Worm (Caenorhabditis elegans) whole organism, mixed stage, embryonic: Measurements from ENCODE around the gene fcmt-1.
A peak's percentile ranks its signal among the peaks of the same experiment; 100 is the strongest.

Experiments
- M03D4.4 ChIP-seq: sonication (generic microtip); optimal IDR thresholded peaks from 2 replicates; lab custom pipeline; 2017; ENCODE audit warnings: mild to moderate bottlenecking, missing genetic modification characterization, missing compliant biosample characterization
- bed-3 ChIP-seq: fragments of 200-800 bp; sonication (Bioruptor generic); optimal IDR thresholded peaks from 3 replicates; lab custom pipeline; 2018; ENCODE audit warnings: mild to moderate bottlenecking, missing genetic modification characterization, moderate library complexity, missing compliant biosample characterization
- blmp-1 ChIP-seq: fragments of 150-350 bp; optimal IDR thresholded peaks from 2 replicates; lab custom pipeline; 2014; ENCODE audit warnings: missing biosample characterization, missing genetic modification characterization
- ceh-39 ChIP-seq: fragments of 150-350 bp; optimal IDR thresholded peaks from 2 replicates; lab custom pipeline; 2014; ENCODE audit warnings: missing biosample characterization, missing genetic modification characterization
- ceh-43 ChIP-seq: fragments of 200-800 bp; sonication (Bioruptor generic); optimal IDR thresholded peaks from 2 replicates; lab custom pipeline; 2018; ENCODE audit warnings: mild to moderate bottlenecking, missing genetic modification characterization, moderate library complexity, missing compliant biosample characterization
- ceh-83 ChIP-seq: fragments of 200-800 bp; sonication (Bioruptor generic); optimal IDR thresholded peaks from 2 replicates; lab custom pipeline; 2018; ENCODE audit warnings: mild to moderate bottlenecking, missing genetic modification characterization, missing compliant biosample characterization
- ces-1 ChIP-seq: fragments of 150-350 bp; optimal IDR thresholded peaks from 2 replicates; lab custom pipeline; 2014; ENCODE audit warnings: missing biosample characterization, missing genetic modification reagents, missing genetic modification characterization
- cnd-1 ChIP-seq: fragments of 200-800 bp; sonication (Bioruptor generic); optimal IDR thresholded peaks from 2 replicates; lab custom pipeline; 2018; ENCODE audit warnings: mild to moderate bottlenecking, missing genetic modification characterization, missing compliant biosample characterization
- drap-1 ChIP-seq: fragments of 200-800 bp; sonication (Bioruptor generic); optimal IDR thresholded peaks from 3 replicates; lab custom pipeline; 2018; ENCODE audit warnings: mild to moderate bottlenecking, missing genetic modification characterization, missing compliant biosample characterization
- elt-1 ChIP-seq: sonication (generic microtip); optimal IDR thresholded peaks from 2 replicates; lab custom pipeline; 2017; ENCODE audit warnings: missing genetic modification characterization, mild to moderate bottlenecking, missing compliant biosample characterization, antibody characterized with exemption, moderate library complexity, borderline replicate concordance; ENCODE audit not compliant: insufficient read depth
- elt-3 ChIP-seq: fragments of 150-350 bp; optimal IDR thresholded peaks from 2 replicates; lab custom pipeline; 2014; ENCODE audit warnings: missing biosample characterization, missing genetic modification characterization
- flh-1 ChIP-seq: fragments of 200-800 bp; sonication (Bioruptor generic); optimal IDR thresholded peaks from 2 replicates; lab custom pipeline; 2018; ENCODE audit warnings: mild to moderate bottlenecking, missing genetic modification characterization, moderate library complexity, missing compliant biosample characterization
- ham-2 ChIP-seq: fragments of 200-800 bp; sonication (Bioruptor generic); optimal IDR thresholded peaks from 2 replicates; lab custom pipeline; 2018; ENCODE audit warnings: mild to moderate bottlenecking, missing genetic modification characterization, missing compliant biosample characterization
- lin-13 ChIP-seq: fragments of 150-350 bp; optimal IDR thresholded peaks from 2 replicates; lab custom pipeline; 2014; ENCODE audit warnings: missing biosample characterization, missing genetic modification characterization
- lin-32 ChIP-seq: fragments of 200-800 bp; sonication (Bioruptor generic); optimal IDR thresholded peaks from 2 replicates; lab custom pipeline; 2018; ENCODE audit warnings: mild to moderate bottlenecking, missing genetic modification characterization, missing compliant biosample characterization
- lsy-2 ChIP-seq: fragments of 150-350 bp; optimal IDR thresholded peaks from 2 replicates; lab custom pipeline; 2014; ENCODE audit warnings: missing biosample characterization, missing genetic modification characterization
- mab-5 ChIP-seq: fragments of 150-350 bp; optimal IDR thresholded peaks from 2 replicates; lab custom pipeline; 2014; ENCODE audit warnings: missing biosample characterization, missing genetic modification characterization
- mep-1 ChIP-seq: fragments of 150-350 bp; optimal IDR thresholded peaks from 2 replicates; lab custom pipeline; 2017; ENCODE audit warnings: missing biosample characterization, missing genetic modification reagents, missing genetic modification characterization, inconsistent platforms
- mls-2 ChIP-seq: sonication (generic microtip); optimal IDR thresholded peaks from 2 replicates; lab custom pipeline; 2016; ENCODE audit warnings: mild to moderate bottlenecking, missing genetic modification characterization, moderate library complexity, missing compliant biosample characterization
- nhr-12 ChIP-seq: fragments of 150-350 bp; optimal IDR thresholded peaks from 2 replicates; lab custom pipeline; 2014; ENCODE audit warnings: missing biosample characterization, missing genetic modification characterization
- nhr-2 ChIP-seq: fragments of 150-350 bp; optimal IDR thresholded peaks from 2 replicates; lab custom pipeline; 2014; ENCODE audit warnings: missing biosample characterization, missing genetic modification characterization
- nhr-237 ChIP-seq: fragments of 150-350 bp; optimal IDR thresholded peaks from 2 replicates; lab custom pipeline; 2014; ENCODE audit warnings: missing biosample characterization, missing genetic modification characterization
- nhr-76 ChIP-seq: sonication (generic microtip); optimal IDR thresholded peaks from 2 replicates; lab custom pipeline; 2017; ENCODE audit warnings: missing biosample characterization, missing genetic modification characterization
- pha-4 ChIP-seq: fragments of 150-350 bp; optimal IDR thresholded peaks from 2 replicates; lab custom pipeline; 2018; ENCODE audit warnings: missing biosample characterization, missing genetic modification reagents, missing genetic modification characterization
- sem-2 ChIP-seq: fragments of 200-800 bp; sonication (Bioruptor generic); optimal IDR thresholded peaks from 2 replicates; lab custom pipeline; 2018; ENCODE audit warnings: mild to moderate bottlenecking, missing genetic modification characterization, missing compliant biosample characterization
- sptf-1 ChIP-seq: sonication (generic microtip); optimal IDR thresholded peaks from 2 replicates; lab custom pipeline; 2017; ENCODE audit warnings: mild to moderate bottlenecking, missing genetic modification characterization, moderate library complexity, missing compliant biosample characterization
- tbx-8 ChIP-seq: fragments of 200-800 bp; sonication (Bioruptor generic); optimal IDR thresholded peaks from 2 replicates; lab custom pipeline; 2018; ENCODE audit warnings: mild to moderate bottlenecking, missing genetic modification characterization, moderate library complexity, missing compliant biosample characterization
- unc-120 ChIP-seq: sonication (generic microtip); optimal IDR thresholded peaks from 2 replicates; lab custom pipeline; 2017; ENCODE audit warnings: missing genetic modification characterization, missing compliant biosample characterization; ENCODE audit not compliant: poor library complexity, severe bottlenecking
- unc-39 ChIP-seq: fragments of 150-350 bp; optimal IDR thresholded peaks from 2 replicates; lab custom pipeline; 2014; ENCODE audit warnings: missing biosample characterization, missing genetic modification characterization
- unc-62 ChIP-seq: fragments of 150-350 bp; optimal IDR thresholded peaks from 2 replicates; lab custom pipeline; 2014; ENCODE audit warnings: missing biosample characterization, missing genetic modification reagents, missing genetic modification characterization
- zip-8 ChIP-seq: fragments of 150-350 bp; optimal IDR thresholded peaks from 2 replicates; lab custom pipeline; 2014; ENCODE audit warnings: missing biosample characterization, missing genetic modification characterization
- ztf-11 ChIP-seq: fragments of 150-350 bp; optimal IDR thresholded peaks from 2 replicates; lab custom pipeline; 2014; ENCODE audit warnings: missing biosample characterization, missing genetic modification characterization

Gene fcmt-1

ce11 chrII:11748494-11748893, 39.1 kb upstream of the fcmt-1 start, which contains the start of the genes F44E5.17 and gpb-1:
TSS of gene F44E5.17 (minus strand) at chrII:11748594.
TSS of gene gpb-1 (minus strand) at chrII:11748611.
- TF ChIP-seq ztf-11 (tag; lab: Kevin White, UChicago): no peak
- no peak for TF ChIP-seq M03D4.4 (tag; lab: Kevin White, UChicago)
- no peak for TF ChIP-seq ceh-43
- TF ChIP-seq, all 35 proteins: peak for 0

DNA sequence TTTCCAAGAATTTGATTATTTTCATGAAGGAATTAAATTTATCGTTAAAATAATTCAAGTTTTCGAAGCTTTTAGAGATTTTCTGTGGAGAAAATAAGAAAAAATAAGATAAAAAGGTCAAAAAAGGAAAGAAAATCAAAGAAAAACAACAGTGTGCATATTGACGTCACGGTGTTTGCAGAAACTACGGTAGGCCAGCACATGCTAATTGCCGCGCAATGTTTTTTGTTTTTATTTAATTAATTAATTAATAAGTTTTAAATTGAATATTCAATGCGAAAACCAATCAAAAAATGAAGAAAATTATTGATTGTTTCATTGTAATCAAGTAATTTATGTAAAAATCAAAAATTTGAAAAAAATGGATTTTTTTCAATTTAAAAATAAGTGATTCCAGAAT, 38.5 kb upstream of the fcmt-1 start:
- TF ChIP-seq ces-1 (GFP tag; lab: Kevin White, UChicago): peak; percentile 59
- TF ChIP-seq mep-1 (tag; lab: Kevin White, UChicago): peak; percentile 10
- TF ChIP-seq tbx-8 (GFP tag; lab: Kevin White, UChicago): no peak
- TF ChIP-seq M03D4.4 (tag; lab: Kevin White, UChicago): no peak
- no peak for TF ChIP-seq pha-4
- peak; percentile 93 for TF ChIP-seq lsy-2
- no peak for TF ChIP-seq unc-62 (GFP tag; lab: Kevin White, UChicago)
- TF ChIP-seq bed-3 (GFP tag; lab: Kevin White, UChicago): no peak
- no peak for TF ChIP-seq sem-2 (GFP tag; lab: Kevin White, UChicago)
- TF ChIP-seq ceh-43: peak; percentile 17
- no peak for TF ChIP-seq mab-5 (tag; lab: Kevin White, UChicago)
- no peak for TF ChIP-seq blmp-1 (tag; lab: Kevin White, UChicago)
- TF ChIP-seq lin-13 (tag; lab: Kevin White, UChicago): no peak
- TF ChIP-seq nhr-237 (tag; lab: Kevin White, UChicago): no peak
- no peak for TF ChIP-seq ceh-39 (tag; lab: Kevin White, UChicago)
- TF ChIP-seq unc-120 (tag; lab: Kevin White, UChicago): no peak
- no peak for TF ChIP-seq nhr-12 (tag; lab: Kevin White, UChicago)

- TF ChIP-seq zip-8 (tag; lab: Kevin White, UChicago) (no peak), lsy-2 (peak; percentile 23), nhr-76 (tag; lab: Kevin White, UChicago) (no peak), flh-1 (GFP tag; lab: Kevin White, UChicago) (peak; percentile 51), M03D4.4 (tag; lab: Kevin White, UChicago) (peak; percentile 43), elt-1 (tag; lab: Kevin White, UChicago) (no peak), ces-1 (GFP tag; lab: Kevin White, UChicago) (peak; percentile 38), cnd-1 (tag; lab: Kevin White, UChicago) (peak; percentile 39), lin-32 (GFP tag; lab: Kevin White, UChicago) (peak; percentile 27), elt-3 (tag; lab: Kevin White, UChicago) (no peak), ceh-39 (tag; lab: Kevin White, UChicago) (no peak), unc-120 (tag; lab: Kevin White, UChicago) (peak; percentile 82), nhr-2 (no peak), drap-1 (peak; percentile 22), mls-2 (tag; lab: Kevin White, UChicago) (peak; percentile 74), unc-39 (tag; lab: Kevin White, UChicago) (no peak), ceh-83 (GFP tag; lab: Kevin White, UChicago) (peak; percentile 64), bed-3 (GFP tag; lab: Kevin White, UChicago) (peak; percentile 26), mab-5 (tag; lab: Kevin White, UChicago) (no peak), ham-2 (GFP tag; lab: Kevin White, UChicago) (no peak), nhr-237 (tag; lab: Kevin White, UChicago) (peak; percentile 33), sptf-1 (tag; lab: Kevin White, UChicago) (peak; percentile 82), unc-62 (GFP tag; lab: Kevin White, UChicago) (peak; percentile 36), ztf-11 (tag; lab: Kevin White, UChicago) (peak; percentile 17), lin-13 (tag; lab: Kevin White, UChicago) (no peak)
Measured at ce11 chrII:11746782-11747288, 37.5 kb upstream of the fcmt-1 start.

DNA sequence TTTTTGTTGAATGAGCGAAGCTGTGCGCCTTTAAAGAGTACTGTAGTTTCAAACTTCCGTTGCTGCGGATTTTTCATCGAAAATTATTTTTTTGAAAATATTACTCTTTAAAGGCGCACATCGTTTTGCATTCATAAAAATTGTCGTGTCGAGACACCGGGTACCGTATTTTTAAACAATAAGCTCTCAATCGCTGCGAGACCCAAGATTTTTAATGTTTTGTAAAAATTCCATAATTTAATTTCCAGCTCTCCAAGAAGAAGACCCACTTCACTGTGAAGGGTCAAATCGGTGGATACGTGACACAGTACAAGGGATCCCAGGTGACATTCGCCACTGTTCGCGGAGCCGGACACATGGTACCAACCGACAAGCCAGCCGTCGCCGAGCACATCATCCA, 33.0 kb upstream of the fcmt-1 start:
- TF ChIP-seq ceh-83 (GFP tag; lab: Kevin White, UChicago): no peak
- TF ChIP-seq ces-1 (GFP tag; lab: Kevin White, UChicago): peak; percentile 11
